Worm (Caenorhabditis elegans) whole organism, late embryonic: ENCODE data around the gene F07H5.13.

Source experiments
- C08G9.2 ChIP-seq: sonication (generic microtip); optimal IDR thresholded peaks from 2 replicates; lab custom pipeline; 2016; ENCODE audit warnings: mild to moderate bottlenecking, missing genetic modification characterization, moderate library complexity, missing compliant biosample characterization
- C38D4.7 ChIP-seq: fragments of 200-800 bp; sonication (Bioruptor generic); optimal IDR thresholded peaks from 2 replicates; lab custom pipeline; 2018; ENCODE audit warnings: mild to moderate bottlenecking, missing genetic modification characterization, moderate library complexity, missing compliant biosample characterization
- F13H6.1 ChIP-seq: sonication (generic microtip); optimal IDR thresholded peaks from 2 replicates; lab custom pipeline; 2016; ENCODE audit warnings: missing genetic modification characterization, missing compliant biosample characterization
- K09A11.1 ChIP-seq: sonication (generic microtip); optimal IDR thresholded peaks from 2 replicates; lab custom pipeline; 2017; ENCODE audit warnings: antibody characterized with exemption, mild to moderate bottlenecking, missing genetic modification characterization, missing compliant biosample characterization; ENCODE audit not compliant: insufficient read depth
- ama-1 ChIP-seq: fragments of 150-350 bp; optimal IDR thresholded peaks from 2 replicates; lab custom pipeline; 2014
- ceh-14 ChIP-seq: sonication (generic microtip); optimal IDR thresholded peaks from 2 replicates; lab custom pipeline; 2016; ENCODE audit warnings: missing genotype, missing genetic modification characterization, missing compliant biosample characterization
- ceh-18 ChIP-seq: sonication (generic microtip); optimal IDR thresholded peaks from 2 replicates; lab custom pipeline; 2016; ENCODE audit warnings: missing genetic modification characterization, missing compliant biosample characterization
- ceh-24 ChIP-seq: sonication (generic microtip); optimal IDR thresholded peaks from 2 replicates; lab custom pipeline; 2016; ENCODE audit warnings: mild to moderate bottlenecking, missing genetic modification characterization, missing compliant biosample characterization
- ceh-34 ChIP-seq: sonication (generic microtip); optimal IDR thresholded peaks from 2 replicates; lab custom pipeline; 2016; ENCODE audit warnings: mild to moderate bottlenecking, missing genetic modification characterization, missing compliant biosample characterization
- ceh-45 ChIP-seq: fragments of 200-800 bp; sonication (Bioruptor generic); IDR thresholded peaks from 2 replicates; pipeline ENCODE4 v1.3.6; 2022; ENCODE audit warnings: missing genetic modification reagents, missing genetic modification characterization, missing compliant biosample characterization
- ceh-6 ChIP-seq: fragments of 200-800 bp; sonication (Bioruptor generic); optimal IDR thresholded peaks from 2 replicates; lab custom pipeline; 2018; ENCODE audit warnings: mild to moderate bottlenecking, missing genetic modification characterization, missing compliant biosample characterization
- ceh-9 ChIP-seq: sonication (generic microtip); optimal IDR thresholded peaks from 2 replicates; lab custom pipeline; 2016; ENCODE audit warnings: mild to moderate bottlenecking, missing genetic modification characterization, inconsistent platforms, missing compliant biosample characterization
- che-1 ChIP-seq: sonication (generic microtip); optimal IDR thresholded peaks from 2 replicates; lab custom pipeline; 2016; ENCODE audit warnings: mild to moderate bottlenecking, missing genetic modification characterization, missing compliant biosample characterization
- dmd-4 ChIP-seq: sonication (generic microtip); optimal IDR thresholded peaks from 2 replicates; lab custom pipeline; 2016; ENCODE audit warnings: borderline replicate concordance, missing genetic modification characterization, missing compliant biosample characterization
- ets-4 ChIP-seq: sonication (generic microtip); optimal IDR thresholded peaks from 2 replicates; lab custom pipeline; 2016; ENCODE audit warnings: missing genetic modification characterization, missing compliant biosample characterization
- fax-1 ChIP-seq: sonication (generic microtip); optimal IDR thresholded peaks from 2 replicates; lab custom pipeline; 2016; ENCODE audit warnings: missing genotype, missing genetic modification characterization, missing compliant biosample characterization
- fkh-6 ChIP-seq: sonication (generic microtip); optimal IDR thresholded peaks from 2 replicates; lab custom pipeline; 2016; ENCODE audit warnings: missing genetic modification characterization, missing compliant biosample characterization
- gmeb-2 ChIP-seq: sonication (generic microtip); optimal IDR thresholded peaks from 2 replicates; lab custom pipeline; 2016; ENCODE audit warnings: missing genetic modification characterization, inconsistent platforms, missing compliant biosample characterization
- hlh-13 ChIP-seq: fragments of 200-800 bp; sonication (Bioruptor generic); optimal IDR thresholded peaks from 2 replicates; lab custom pipeline; 2018; ENCODE audit warnings: mild to moderate bottlenecking, missing genetic modification characterization, missing compliant biosample characterization
- hlh-15 ChIP-seq: sonication (generic microtip); optimal IDR thresholded peaks from 2 replicates; lab custom pipeline; 2016; ENCODE audit warnings: missing genetic modification characterization, missing compliant biosample characterization
- hlh-30 ChIP-seq: sonication (generic microtip); optimal IDR thresholded peaks from 2 replicates; lab custom pipeline; 2017; ENCODE audit warnings: antibody characterized with exemption, missing genetic modification characterization, missing compliant biosample characterization; ENCODE audit not compliant: insufficient read depth
- hlh-8 ChIP-seq: sonication (generic microtip); optimal IDR thresholded peaks from 2 replicates; lab custom pipeline; 2016; ENCODE audit warnings: missing genotype, missing genetic modification characterization, missing compliant biosample characterization
- madf-2 ChIP-seq: sonication (generic microtip); optimal IDR thresholded peaks from 2 replicates; lab custom pipeline; 2017; ENCODE audit warnings: missing genetic modification characterization, missing compliant biosample characterization
- mec-3 ChIP-seq: sonication (generic microtip); optimal IDR thresholded peaks from 2 replicates; lab custom pipeline; 2016; ENCODE audit warnings: borderline replicate concordance, missing genetic modification characterization, missing compliant biosample characterization
- nhr-232 ChIP-seq: sonication (generic microtip); optimal IDR thresholded peaks from 2 replicates; lab custom pipeline; 2016; ENCODE audit warnings: missing genetic modification characterization, missing compliant biosample characterization
- odd-2 ChIP-seq: sonication (generic microtip); optimal IDR thresholded peaks from 2 replicates; lab custom pipeline; 2017; ENCODE audit warnings: antibody characterized with exemption, mild to moderate bottlenecking, missing genetic modification characterization, missing compliant biosample characterization
- pag-3 ChIP-seq: sonication (generic microtip); optimal IDR thresholded peaks from 2 replicates; lab custom pipeline; 2016; ENCODE audit warnings: missing compliant biosample characterization, missing genetic modification characterization, borderline replicate concordance
- pat-9 ChIP-seq: fragments of 200-800 bp; sonication (Bioruptor generic); optimal IDR thresholded peaks from 2 replicates; lab custom pipeline; 2018; ENCODE audit warnings: mild to moderate bottlenecking, missing genetic modification characterization, moderate library complexity, missing compliant biosample characterization
- pax-1 ChIP-seq: fragments of 150-350 bp; optimal IDR thresholded peaks from 2 replicates; lab custom pipeline; 2014; ENCODE audit warnings: missing biosample characterization, missing genetic modification characterization
- pha-2 ChIP-seq: sonication (generic microtip); optimal IDR thresholded peaks from 2 replicates; lab custom pipeline; 2017; ENCODE audit warnings: mild to moderate bottlenecking, missing genetic modification characterization, missing compliant biosample characterization
- pha-4 ChIP-seq: fragments of 150-350 bp; optimal IDR thresholded peaks from 2 replicates; lab custom pipeline; 2018; ENCODE audit warnings: missing biosample characterization, missing genetic modification reagents, missing genetic modification characterization
- pqm-1 ChIP-seq: sonication (generic microtip); optimal IDR thresholded peaks from 2 replicates; lab custom pipeline; 2016; ENCODE audit warnings: missing genetic modification characterization, missing compliant biosample characterization
- ref-2 ChIP-seq: sonication (generic microtip); optimal IDR thresholded peaks from 2 replicates; lab custom pipeline; 2016; ENCODE audit warnings: missing genetic modification characterization, missing compliant biosample characterization
- sox-2 ChIP-seq: fragments of 200-800 bp; sonication (Bioruptor generic); IDR thresholded peaks from 2 replicates; pipeline ENCODE4 v1.3.6; 2022; ENCODE audit warnings: missing genetic modification reagents, missing genetic modification characterization, missing compliant biosample characterization
- syd-9 ChIP-seq: sonication (generic microtip); optimal IDR thresholded peaks from 2 replicates; lab custom pipeline; 2016; ENCODE audit warnings: mild to moderate bottlenecking, missing genetic modification characterization, moderate library complexity, missing compliant biosample characterization
- tbx-2 ChIP-seq: sonication (generic microtip); optimal IDR thresholded peaks from 2 replicates; lab custom pipeline; 2016; ENCODE audit warnings: missing genetic modification characterization, missing compliant biosample characterization
- ttx-3 ChIP-seq: sonication (generic microtip); optimal IDR thresholded peaks from 2 replicates; lab custom pipeline; 2016; ENCODE audit warnings: missing genetic modification reagents, missing genetic modification characterization, missing compliant biosample characterization
- zip-5 ChIP-seq: sonication (generic microtip); optimal IDR thresholded peaks from 2 replicates; lab custom pipeline; 2016; ENCODE audit warnings: missing genetic modification characterization, missing compliant biosample characterization

F07H5.13 gene

DNA sequence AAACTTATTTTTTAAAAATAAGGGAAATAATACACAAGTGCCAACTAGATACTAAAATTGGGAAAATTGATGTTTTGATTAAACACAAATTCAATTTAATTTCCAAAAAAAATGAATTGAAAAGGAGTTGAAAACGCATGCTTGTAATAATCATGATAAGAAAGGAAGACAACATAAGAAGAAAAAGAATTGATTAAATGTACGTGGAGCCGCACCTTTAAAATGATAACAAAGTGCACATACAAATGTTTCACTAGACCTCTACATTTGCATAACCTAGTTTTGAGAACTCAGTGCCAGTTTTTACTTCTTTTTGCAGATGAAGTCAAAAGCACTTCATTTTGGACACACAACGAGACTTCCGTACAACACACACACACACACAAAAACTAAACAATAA is 28.6 kb upstream of the F07H5.13 start:
- TF ChIP-seq zip-5 (no peak), hlh-15 (tag; lab: Kevin White, UChicago) (no peak), fax-1 (no peak), F13H6.1 (tag; lab: Kevin White, UChicago) (no peak), nhr-232 (tag; lab: Kevin White, UChicago) (no peak), odd-2 (tag; lab: Kevin White, UChicago) (no peak), tbx-2 (tag; lab: Kevin White, UChicago) (no peak), ceh-45 (GFP tag; lab: Robert Waterston, UW) (no peak), ttx-3 (tag; lab: Kevin White, UChicago) (no peak), gmeb-2 (tag; lab: Kevin White, UChicago) (no peak), madf-2 (tag; lab: Kevin White, UChicago) (no peak), fkh-6 (tag; lab: Kevin White, UChicago) (no peak), pqm-1 (tag; lab: Kevin White, UChicago) (no peak), ceh-9 (tag; lab: Kevin White, UChicago) (no peak), syd-9 (no peak), che-1 (tag; lab: Kevin White, UChicago) (no peak), pag-3 (tag; lab: Kevin White, UChicago) (no peak), ceh-18 (tag; lab: Kevin White, UChicago) (no peak)

ce11 chrII:8763367-8763766 is 27.0 kb upstream of the F07H5.13 start:
- TF ChIP-seq pat-9 (tag; lab: Kevin White, UChicago): no peak
- no peak for TF ChIP-seq ceh-14
- no peak for TF ChIP-seq C38D4.7 (GFP tag; lab: Kevin White, UChicago)
- TF ChIP-seq hlh-30 (tag; lab: Kevin White, UChicago): no peak
- TF ChIP-seq K09A11.1 (tag; lab: Kevin White, UChicago): no peak
- no peak for TF ChIP-seq ama-1 (lab: Kevin White, UChicago)
- TF ChIP-seq ceh-24 (tag; lab: Kevin White, UChicago): no peak
- TF ChIP-seq pha-2: no peak
- no peak for TF ChIP-seq fax-1
- TF ChIP-seq ceh-34 (tag; lab: Kevin White, UChicago): no peak
- no peak for TF ChIP-seq ets-4 (tag; lab: Kevin White, UChicago)
- TF ChIP-seq hlh-13 (GFP tag; lab: Kevin White, UChicago): no peak
- TF ChIP-seq fkh-6 (tag; lab: Kevin White, UChicago): no peak
- TF ChIP-seq ref-2 (tag; lab: Kevin White, UChicago): no peak

- no peak for TF ChIP-seq sox-2
These were observed 26.0 kb upstream of the F07H5.13 start for ce11 chrII:8764332-8764731.

ce11 chrII:8765131-8765530 is 25.2 kb upstream of the F07H5.13 start:
- TF ChIP-seq pax-1 (no peak), ceh-6 (no peak), nhr-232 (tag; lab: Kevin White, UChicago) (no peak), mec-3 (tag; lab: Kevin White, UChicago) (no peak), dmd-4 (tag; lab: Kevin White, UChicago) (no peak), C08G9.2 (tag; lab: Kevin White, UChicago) (no peak), sox-2 (no peak), pha-4 (no peak), hlh-8 (tag; lab: Kevin White, UChicago) (no peak), pag-3 (tag; lab: Kevin White, UChicago) (no peak)
